Worm (Caenorhabditis elegans): ENCODE results near the gene ZK418.13.

- TF ChIP-seq nhr-11 (tag; optimal IDR thresholded peaks at IDR 0.05) (no peak), ama-1 (optimal IDR thresholded peaks at IDR 0.05) (no peak), pqm-1 (tag; optimal IDR thresholded peaks at IDR 0.05) (no peak)
Measured at ce11 chrIII:7045643-7046042, 30.6 kb downstream of the ZK418.13 start, which contains the start of gene R01H2.7.

All from whole organism, late embryonic.